Worm (Caenorhabditis elegans) whole organism, L1 larva: Measurements from ENCODE around the gene spex-3.
A peak's percentile ranks its signal among the peaks of the same experiment; 100 is the strongest.

Experiments used
- C04F5.9 ChIP-seq: sonication (generic microtip); optimal IDR thresholded peaks from 2 replicates; lab custom pipeline; 2016; ENCODE audit warnings: missing genetic modification characterization, missing compliant biosample characterization
- C16A3.4 ChIP-seq: fragments of 150-350 bp; optimal IDR thresholded peaks from 2 replicates; lab custom pipeline; 2014; ENCODE audit warnings: missing biosample characterization, missing genetic modification characterization
- aha-1 ChIP-seq: fragments of 150-350 bp; optimal IDR thresholded peaks from 2 replicates; lab custom pipeline; 2014; ENCODE audit warnings: missing biosample characterization, missing genetic modification characterization
- blmp-1 ChIP-seq: fragments of 150-350 bp; optimal IDR thresholded peaks from 2 replicates; lab custom pipeline; 2014; ENCODE audit warnings: missing biosample characterization, missing genetic modification characterization
- ces-1 ChIP-seq: fragments of 150-350 bp; optimal IDR thresholded peaks from 2 replicates; lab custom pipeline; 2014; ENCODE audit warnings: missing biosample characterization, missing genetic modification reagents, missing genetic modification characterization
- dpl-1 ChIP-seq, 3 experiments: fragments of 150-350 bp in 2 of 3; sonication (generic microtip) in 1 of 3; optimal IDR thresholded peaks; 2 replicates each; lab custom pipeline; 2014 to 2017; ENCODE audit warnings: missing biosample characterization in 3 of 3, missing genetic modification characterization in 3 of 3, missing genetic modification reagents in 3 of 3
- dsc-1 ChIP-seq: sonication (generic microtip); optimal IDR thresholded peaks from 2 replicates; lab custom pipeline; 2016; ENCODE audit warnings: mild to moderate bottlenecking, missing genetic modification characterization, missing compliant biosample characterization
- efl-1 ChIP-seq, 4 experiments: fragments of 150-350 bp; optimal IDR thresholded peaks in 3 of 4; peaks in 1 of 4; 1 replicate in 1 of 4; 2 replicates in 3 of 4; lab custom pipeline; 2014; ENCODE audit warnings: missing biosample characterization in 2 of 4, missing genetic modification characterization in 2 of 4, missing genetic modification reagents in 2 of 4
- efl-3 ChIP-seq: fragments of 200-800 bp; sonication (Bioruptor generic); optimal IDR thresholded peaks from 2 replicates; lab custom pipeline; 2018; ENCODE audit warnings: mild to moderate bottlenecking, missing genetic modification characterization, missing compliant biosample characterization
- egl-13 ChIP-seq: sonication (generic microtip); optimal IDR thresholded peaks from 2 replicates; lab custom pipeline; 2016; ENCODE audit warnings: missing genotype, missing genetic modification reagents, missing genetic modification characterization, missing compliant biosample characterization
- egl-27 ChIP-seq, 2 experiments: fragments of 150-350 bp in 1 of 2; sonication (generic microtip); optimal IDR thresholded peaks; 3 replicates each; lab custom pipeline; 2017 to 2018; ENCODE audit warnings: missing biosample characterization in 2 of 2, missing genetic modification characterization in 2 of 2, missing genetic modification reagents in 2 of 2
- elt-2 ChIP-seq: sonication (generic microtip); optimal IDR thresholded peaks from 2 replicates; lab custom pipeline; 2016; ENCODE audit warnings: missing genetic modification characterization, mild to moderate bottlenecking, inconsistent platforms, missing compliant biosample characterization, missing genetic modification reagents
- elt-3 ChIP-seq, 6 experiments: fragments of 150-350 bp in 1 of 6; sonication (generic microtip); optimal IDR thresholded peaks; 2 replicates each; lab custom pipeline; 2017 to 2018; ENCODE audit warnings: missing biosample characterization in 6 of 6, missing genetic modification characterization in 6 of 6, inconsistent platforms in 1 of 6
- ets-5 ChIP-seq: fragments of 200-800 bp; sonication (Bioruptor generic); IDR thresholded peaks from 2 replicates; pipeline ENCODE4 v1.3.6; 2022; ENCODE audit warnings: missing genetic modification characterization, missing compliant biosample characterization
- fkh-8 ChIP-seq: sonication (generic microtip); optimal IDR thresholded peaks from 2 replicates; lab custom pipeline; 2016; ENCODE audit warnings: mild to moderate bottlenecking, missing genetic modification characterization, missing compliant biosample characterization
- fos-1 ChIP-seq: fragments of 150-350 bp; optimal IDR thresholded peaks from 2 replicates; lab custom pipeline; 2014; ENCODE audit warnings: missing biosample characterization, missing genetic modification characterization
- hlh-17 ChIP-seq: fragments of 200-800 bp; sonication (Bioruptor generic); optimal IDR thresholded peaks from 2 replicates; lab custom pipeline; 2018; ENCODE audit warnings: missing genetic modification characterization, mild to moderate bottlenecking, missing compliant biosample characterization, moderate library complexity, borderline replicate concordance
- hlh-4 ChIP-seq: sonication (generic microtip); optimal IDR thresholded peaks from 2 replicates; lab custom pipeline; 2016; ENCODE audit warnings: mild to moderate bottlenecking, missing genetic modification characterization, missing compliant biosample characterization
- irx-1 ChIP-seq: sonication (generic microtip); optimal IDR thresholded peaks from 2 replicates; lab custom pipeline; 2016; ENCODE audit warnings: missing genetic modification characterization, missing compliant biosample characterization
- isw-1 ChIP-seq: fragments of 200-800 bp; sonication (Bioruptor generic); IDR thresholded peaks from 2 replicates; pipeline ENCODE4 v1.3.6; 2022; ENCODE audit warnings: missing genetic modification characterization, missing compliant biosample characterization
- lin-13 ChIP-seq: fragments of 150-350 bp; optimal IDR thresholded peaks from 2 replicates; lab custom pipeline; 2014; ENCODE audit warnings: missing biosample characterization, missing genetic modification reagents, missing genetic modification characterization
- lin-35 ChIP-seq, 2 experiments: fragments of 150-350 bp; optimal IDR thresholded peaks; 2 replicates each; lab custom pipeline; 2014; ENCODE audit warnings: missing biosample characterization in 2 of 2, missing genetic modification characterization in 2 of 2, missing genetic modification reagents in 2 of 2
- lir-3 ChIP-seq: sonication (generic microtip); optimal IDR thresholded peaks from 2 replicates; lab custom pipeline; 2016; ENCODE audit warnings: mild to moderate bottlenecking, missing genetic modification characterization, moderate library complexity, missing compliant biosample characterization; ENCODE audit not compliant: poor library complexity
- lsy-2 ChIP-seq, 2 experiments: fragments of 150-350 bp; optimal IDR thresholded peaks; 2 replicates each; lab custom pipeline; 2014; ENCODE audit warnings: missing biosample characterization in 2 of 2, missing genetic modification characterization in 2 of 2
- mdl-1 ChIP-seq, 2 experiments: fragments of 150-350 bp; optimal IDR thresholded peaks; 2 replicates each; lab custom pipeline; 2014 to 2017; ENCODE audit warnings: missing biosample characterization in 2 of 2, missing genetic modification characterization in 2 of 2, inconsistent platforms in 1 of 2
- nhr-11 ChIP-seq: fragments of 150-350 bp; optimal IDR thresholded peaks from 2 replicates; lab custom pipeline; 2014; ENCODE audit warnings: missing biosample characterization, missing genetic modification characterization
- nhr-19 ChIP-seq: fragments of 200-800 bp; sonication (Bioruptor generic); conservative IDR thresholded peaks from 2 replicates; pipeline ENCODE4 v1.3.6; 2022; ENCODE audit warnings: missing genetic modification characterization, missing compliant biosample characterization
- nhr-20 ChIP-seq: sonication (generic microtip); optimal IDR thresholded peaks from 2 replicates; lab custom pipeline; 2016; ENCODE audit warnings: mild to moderate bottlenecking, missing genetic modification characterization, missing compliant biosample characterization
- nhr-237 ChIP-seq: fragments of 150-350 bp; optimal IDR thresholded peaks from 2 replicates; lab custom pipeline; 2014; ENCODE audit warnings: missing biosample characterization, missing genetic modification characterization
- nhr-47 ChIP-seq: sonication (generic microtip); optimal IDR thresholded peaks from 2 replicates; lab custom pipeline; 2016; ENCODE audit warnings: mild to moderate bottlenecking, missing genetic modification characterization, moderate library complexity, missing compliant biosample characterization
- nhr-71 ChIP-seq: sonication (generic microtip); optimal IDR thresholded peaks from 2 replicates; lab custom pipeline; 2016; ENCODE audit warnings: mild to moderate bottlenecking, missing genetic modification characterization, moderate library complexity, missing compliant biosample characterization
- nhr-77 ChIP-seq: fragments of 150-350 bp; optimal IDR thresholded peaks from 2 replicates; lab custom pipeline; 2014; ENCODE audit warnings: missing biosample characterization, missing genetic modification characterization
- nhr-84 ChIP-seq: sonication (generic microtip); optimal IDR thresholded peaks from 2 replicates; lab custom pipeline; 2017; ENCODE audit warnings: missing biosample characterization, missing genetic modification characterization
- nhr-85 ChIP-seq: sonication (generic microtip); peaks from one replicate; lab custom pipeline; 2016; ENCODE audit warnings: missing genetic modification characterization, inconsistent platforms, missing compliant biosample characterization
- rnt-1 ChIP-seq: sonication (generic microtip); optimal IDR thresholded peaks from 2 replicates; lab custom pipeline; 2016; ENCODE audit warnings: mild to moderate bottlenecking, missing genetic modification characterization, moderate library complexity, missing compliant biosample characterization
- skn-1 ChIP-seq: fragments of 150-350 bp; optimal IDR thresholded peaks from 2 replicates; lab custom pipeline; 2014; ENCODE audit warnings: missing biosample characterization, missing genetic modification characterization
- snpc-4 ChIP-seq: fragments of 150-350 bp; optimal IDR thresholded peaks from 2 replicates; lab custom pipeline; 2014; ENCODE audit warnings: missing biosample characterization, missing genetic modification characterization
- snu-23 ChIP-seq: sonication (generic microtip); optimal IDR thresholded peaks from 2 replicates; lab custom pipeline; 2016; ENCODE audit warnings: missing genetic modification characterization, missing compliant biosample characterization
- sox-4 ChIP-seq: sonication (generic microtip); optimal IDR thresholded peaks from 2 replicates; lab custom pipeline; 2016; ENCODE audit warnings: missing genetic modification characterization, missing compliant biosample characterization
- tbx-2 ChIP-seq: sonication (generic microtip); optimal IDR thresholded peaks from 2 replicates; lab custom pipeline; 2016; ENCODE audit warnings: missing genetic modification characterization, missing compliant biosample characterization
- unc-130 ChIP-seq: fragments of 150-350 bp; optimal IDR thresholded peaks from 2 replicates; lab custom pipeline; 2017; ENCODE audit warnings: missing biosample characterization, missing genetic modification characterization, inconsistent platforms
- unc-30 ChIP-seq: sonication (generic microtip); optimal IDR thresholded peaks from 2 replicates; lab custom pipeline; 2017; ENCODE audit warnings: missing biosample characterization, missing genetic modification characterization
- unc-86 ChIP-seq: sonication (generic microtip); optimal IDR thresholded peaks from 2 replicates; lab custom pipeline; 2016; ENCODE audit warnings: missing genetic modification characterization, missing compliant biosample characterization
- vab-15 ChIP-seq: sonication (generic microtip); optimal IDR thresholded peaks from 2 replicates; lab custom pipeline; 2017; ENCODE audit warnings: missing genotype, mild to moderate bottlenecking, missing genetic modification characterization, missing compliant biosample characterization
- xbp-1 ChIP-seq: sonication (generic microtip); optimal IDR thresholded peaks from 2 replicates; lab custom pipeline; 2016; ENCODE audit warnings: missing genetic modification characterization, missing compliant biosample characterization
- zag-1 ChIP-seq: fragments of 150-350 bp; optimal IDR thresholded peaks from 2 replicates; lab custom pipeline; 2014; ENCODE audit warnings: missing biosample characterization, missing genetic modification characterization
- ztf-4 ChIP-seq: fragments of 150-350 bp; optimal IDR thresholded peaks from 2 replicates; lab custom pipeline; 2014; ENCODE audit warnings: missing biosample characterization, missing genetic modification characterization

The spex-3 gene

DNA sequence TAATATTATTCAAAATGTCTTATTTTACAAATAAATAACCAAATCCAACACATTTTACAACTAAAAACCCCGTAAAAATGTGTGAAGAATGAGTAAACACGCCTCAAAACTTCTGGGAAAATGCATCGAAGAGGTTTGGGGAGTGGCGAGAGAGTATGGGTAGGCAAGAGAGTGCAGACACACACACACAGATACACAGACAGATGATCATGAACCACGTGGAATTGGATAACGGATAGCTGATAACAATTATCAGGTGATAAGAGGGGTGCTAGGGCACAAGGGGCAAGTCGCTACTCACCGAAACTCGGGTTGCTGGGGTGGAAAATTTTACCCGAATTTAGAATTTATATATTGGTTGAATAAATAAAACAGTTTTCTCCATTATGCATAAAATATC is 20.0 kb downstream of the spex-3 start (continued):
- peak; percentile 80 for TF ChIP-seq unc-130 (tag; lab: Kevin White, UChicago)
- peak; percentile 66 for TF ChIP-seq nhr-19 (GFP tag; lab: Robert Waterston, UW)
- TF ChIP-seq rnt-1 (tag; lab: Kevin White, UChicago), result peak; percentile 80
- TF ChIP-seq nhr-71 (tag; lab: Kevin White, UChicago), result peak; percentile 85
- TF ChIP-seq dpl-1 (GFP tag; optimal IDR thresholded peaks at IDR 0.05; lab: Kevin White, UChicago), result peak; percentile 7 to 23 (median 22)
- no peak for TF ChIP-seq isw-1
- TF ChIP-seq snu-23 (GFP tag; lab: Kevin White, UChicago), result no peak
- no peak for TF ChIP-seq aha-1 (tag; lab: Kevin White, UChicago)
- TF ChIP-seq ztf-4, result peak; percentile 19
- no peak for TF ChIP-seq xbp-1 (tag; lab: Kevin White, UChicago)
- peak; percentile 25 to 46 for TF ChIP-seq efl-1 (optimal IDR thresholded peaks at IDR 0.05; lab: Kevin White, UChicago)
- TF ChIP-seq efl-1 (GFP tag; optimal IDR thresholded peaks at IDR 0.05 in 1 of 2; lab: Kevin White, UChicago), result peak in 1 of 2 experiments; percentile 78
- TF ChIP-seq ets-5 (GFP tag; lab: Robert Waterston, UW), result no peak
- no peak for TF ChIP-seq zag-1 (tag; lab: Kevin White, UChicago)
- peak; percentile 4 for TF ChIP-seq blmp-1 (tag; lab: Kevin White, UChicago)
- peak; percentile 64 for TF ChIP-seq nhr-85 (tag; lab: Kevin White, UChicago)
- TF ChIP-seq tbx-2, result peak; percentile 45
- no peak for TF ChIP-seq sox-4 (tag; lab: Kevin White, UChicago)
- TF ChIP-seq efl-3, result no peak
- TF ChIP-seq nhr-11 (tag; lab: Kevin White, UChicago), result no peak
- TF ChIP-seq nhr-77 (tag; lab: Kevin White, UChicago), result peak; percentile 24
- peak; percentile 20 for TF ChIP-seq lir-3 (tag; lab: Kevin White, UChicago)
- TF ChIP-seq lsy-2 (tag; optimal IDR thresholded peaks at IDR 0.05; lab: Kevin White, UChicago), result peak in 1 of 2 experiments; percentile 41
- TF ChIP-seq ces-1 (GFP tag; lab: Kevin White, UChicago), result no peak
- no peak for TF ChIP-seq unc-30 (tag; lab: Kevin White, UChicago)
- TF ChIP-seq lin-35 (GFP tag; optimal IDR thresholded peaks at IDR 0.05; lab: Kevin White, UChicago), result peak in 1 of 2 experiments; percentile 44
- TF ChIP-seq elt-3 (tag; optimal IDR thresholded peaks at IDR 0.05; lab: Kevin White, UChicago), result peak in 2 of 6 experiments; percentile 63 to 79
- no peak for TF ChIP-seq nhr-84 (tag; lab: Kevin White, UChicago)
- TF ChIP-seq egl-13 (tag; lab: Kevin White, UChicago), result no peak
- TF ChIP-seq lin-13 (GFP tag; lab: Kevin White, UChicago), result peak; percentile 49
- no peak for TF ChIP-seq hlh-4 (tag; lab: Kevin White, UChicago)

DNA sequence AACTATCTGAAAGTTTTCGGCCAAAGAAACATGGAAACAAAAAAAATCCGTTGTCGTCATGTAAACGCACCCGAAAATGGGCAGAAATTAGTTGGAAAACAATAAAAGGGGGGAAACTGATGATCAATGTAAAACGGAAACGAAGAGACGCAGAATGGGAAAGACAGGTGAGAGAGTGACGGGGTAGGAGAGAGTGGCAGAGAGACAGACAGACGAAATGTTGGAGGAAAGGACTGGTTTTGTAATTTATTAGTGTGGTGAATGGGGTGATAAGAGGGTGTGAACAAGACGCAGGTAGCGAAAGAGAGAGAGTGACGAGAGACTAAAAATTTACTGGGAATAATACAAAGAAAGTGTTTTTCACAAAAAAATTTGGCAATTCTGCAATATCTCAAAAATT is 21.2 kb downstream of the spex-3 start:
- TF ChIP-seq C16A3.4 (tag; lab: Kevin White, UChicago), result peak; percentile 40
- peak; percentile 92 for TF ChIP-seq nhr-71 (tag; lab: Kevin White, UChicago)
- TF ChIP-seq dsc-1 (tag; lab: Kevin White, UChicago), result peak; percentile 48
- peak; percentile 56 for TF ChIP-seq vab-15 (tag; lab: Kevin White, UChicago)
- peak; percentile 83 for TF ChIP-seq nhr-19 (GFP tag; lab: Robert Waterston, UW)
- TF ChIP-seq nhr-85 (tag; lab: Kevin White, UChicago), result peak; percentile 99
- TF ChIP-seq egl-27 (tag; optimal IDR thresholded peaks at IDR 0.05; lab: Kevin White, UChicago), result peak in 1 of 2 experiments; percentile 11
- TF ChIP-seq fkh-8 (tag; lab: Kevin White, UChicago), result peak; percentile 43
- no peak for TF ChIP-seq zag-1 (tag; lab: Kevin White, UChicago)
- TF ChIP-seq egl-13 (tag; lab: Kevin White, UChicago), result peak; percentile 53
- peak; percentile 78 for TF ChIP-seq blmp-1 (tag; lab: Kevin White, UChicago)
- no peak for TF ChIP-seq hlh-17 (GFP tag; lab: Kevin White, UChicago)
- peak; percentile 85 for TF ChIP-seq tbx-2
- peak; percentile 52 for TF ChIP-seq irx-1 (tag; lab: Kevin White, UChicago)
- TF ChIP-seq skn-1 (tag; lab: Kevin White, UChicago), result peak; percentile 20
- no peak for TF ChIP-seq snpc-4
- peak; percentile 50 for TF ChIP-seq xbp-1 (tag; lab: Kevin White, UChicago)
- TF ChIP-seq efl-1 (optimal IDR thresholded peaks at IDR 0.05; lab: Kevin White, UChicago), result peak; percentile 79 to 80
- TF ChIP-seq efl-1 (GFP tag; optimal IDR thresholded peaks at IDR 0.05 in 1 of 2; lab: Kevin White, UChicago), result peak; percentile 30 to 95
- peak; percentile 90 for TF ChIP-seq nhr-20 (tag; lab: Kevin White, UChicago)
- TF ChIP-seq snu-23 (GFP tag; lab: Kevin White, UChicago), result peak; percentile 85
- TF ChIP-seq lin-13 (GFP tag; lab: Kevin White, UChicago), result peak; percentile 75
- no peak for TF ChIP-seq C04F5.9 (tag; lab: Kevin White, UChicago)
- TF ChIP-seq ces-1 (GFP tag; lab: Kevin White, UChicago), result no peak
- TF ChIP-seq dpl-1 (GFP tag; optimal IDR thresholded peaks at IDR 0.05; lab: Kevin White, UChicago), result peak; percentile 1 to 63 (median 35)
- peak; percentile 70 for TF ChIP-seq fos-1 (tag; lab: Kevin White, UChicago)
- TF ChIP-seq elt-2 (tag; lab: Kevin White, UChicago), result peak; percentile 90
- peak; percentile 95 for TF ChIP-seq unc-130 (tag; lab: Kevin White, UChicago)
- peak; percentile 78 for TF ChIP-seq nhr-47 (tag; lab: Kevin White, UChicago)
- peak; percentile 75 for TF ChIP-seq ztf-4
- no peak for TF ChIP-seq unc-86 (tag; lab: Kevin White, UChicago)
- peak in 1 of 2 experiments; percentile 89 for TF ChIP-seq mdl-1 (tag; optimal IDR thresholded peaks at IDR 0.05; lab: Kevin White, UChicago)
- TF ChIP-seq lir-3 (tag; lab: Kevin White, UChicago), result no peak
- TF ChIP-seq nhr-237 (tag; lab: Kevin White, UChicago), result peak; percentile 30
- TF ChIP-seq lsy-2 (tag; optimal IDR thresholded peaks at IDR 0.05; lab: Kevin White, UChicago), result peak; percentile 74 to 80
